Worm (Caenorhabditis elegans) whole organism, late embryonic: ENCODE measurements around the gene F19F10.14.

Source experiments
- madf-2 ChIP-seq: sonication (generic microtip); optimal IDR thresholded peaks from 2 replicates; lab custom pipeline; 2017; ENCODE audit warnings: missing genetic modification characterization, missing compliant biosample characterization
- nfya-1 ChIP-seq: sonication (generic microtip); optimal IDR thresholded peaks from 2 replicates; lab custom pipeline; 2017; ENCODE audit warnings: missing genetic modification characterization, mild to moderate bottlenecking, missing compliant biosample characterization, antibody characterized with exemption, moderate library complexity
- pat-9 ChIP-seq: fragments of 200-800 bp; sonication (Bioruptor generic); optimal IDR thresholded peaks from 2 replicates; lab custom pipeline; 2018; ENCODE audit warnings: mild to moderate bottlenecking, missing genetic modification characterization, moderate library complexity, missing compliant biosample characterization
- pros-1 ChIP-seq: fragments of 150-350 bp; optimal IDR thresholded peaks from 2 replicates; lab custom pipeline; 2014; ENCODE audit warnings: missing biosample characterization, missing genetic modification reagents, missing genetic modification characterization
- tbx-2 ChIP-seq: sonication (generic microtip); optimal IDR thresholded peaks from 2 replicates; lab custom pipeline; 2016; ENCODE audit warnings: missing genetic modification characterization, missing compliant biosample characterization
- tbx-7 ChIP-seq: sonication (generic microtip); optimal IDR thresholded peaks from 2 replicates; lab custom pipeline; 2016; ENCODE audit warnings: missing genotype, missing genetic modification characterization, missing compliant biosample characterization
- ttx-3 ChIP-seq: sonication (generic microtip); optimal IDR thresholded peaks from 2 replicates; lab custom pipeline; 2016; ENCODE audit warnings: missing genetic modification reagents, missing genetic modification characterization, missing compliant biosample characterization

- TF ChIP-seq tbx-2 (tag; lab: Kevin White, UChicago) (no peak), pros-1 (tag; lab: Kevin White, UChicago) (no peak), ttx-3 (tag; lab: Kevin White, UChicago) (no peak), madf-2 (tag; lab: Kevin White, UChicago) (no peak), nfya-1 (tag; lab: Kevin White, UChicago) (no peak), tbx-7 (tag; lab: Kevin White, UChicago) (no peak), pat-9 (no peak)
These were observed 45.2 kb downstream of the F19F10.14 start, which contains the start of gene C54F6.18 for ce11 chrV:7525695-7526094.
